Fruit fly (Drosophila melanogaster): ENCODE measurements around the gene pdgy.

The pdgy gene

DNA sequence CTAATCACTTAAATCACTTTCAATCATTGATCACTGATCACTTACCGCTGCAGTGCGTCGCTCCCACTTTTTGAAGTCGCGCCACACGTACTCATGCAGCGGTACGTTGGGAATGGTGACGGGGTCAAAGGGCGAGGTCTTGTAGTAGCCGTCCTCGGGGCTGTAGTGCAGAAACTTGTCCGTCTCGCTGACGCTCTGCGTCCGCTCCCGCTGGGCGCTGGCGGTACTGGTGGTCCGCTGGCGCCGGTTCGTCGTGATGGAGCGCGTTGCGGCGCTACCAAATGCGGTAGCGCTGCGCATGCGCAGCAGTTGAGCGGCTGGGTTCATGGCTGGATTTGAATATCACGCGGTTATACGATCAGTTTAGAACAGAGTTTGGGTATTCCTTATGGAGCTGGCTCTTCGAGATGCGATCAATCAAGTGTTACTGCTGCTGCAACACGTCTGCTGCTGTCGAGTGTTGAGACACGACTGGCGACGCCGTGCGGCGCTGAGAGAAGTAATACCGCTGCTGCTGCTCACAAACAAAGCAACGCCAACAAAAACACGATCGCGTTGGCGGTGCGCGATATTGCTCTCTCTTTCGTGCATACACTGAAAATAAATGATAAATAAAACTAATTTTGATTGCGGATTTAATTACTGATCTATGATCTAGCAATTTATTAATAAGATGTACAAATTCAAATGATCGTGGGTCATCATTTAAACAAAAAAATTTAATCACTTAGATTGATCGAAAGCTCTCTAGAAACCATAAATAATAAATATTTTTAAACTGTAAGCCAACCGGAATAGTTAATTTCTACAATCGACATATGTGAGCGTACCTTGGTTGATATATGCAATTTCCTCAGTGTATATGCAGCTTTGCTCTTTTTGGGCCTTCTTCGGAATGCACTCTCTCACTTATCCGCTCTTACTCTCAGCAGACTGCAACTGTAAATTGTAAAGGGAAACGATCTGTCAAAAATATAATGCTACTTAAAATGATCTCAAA lies 2.8 kb downstream of the pdgy start (continued):
- TF ChIP-seq CG1603 (tag; optimal IDR thresholded peaks at IDR 0.05) (peak; percentile 75), Hr39 (optimal IDR thresholded peaks at IDR 0.05) (no peak), CG4730 (GFP tag; IDR thresholded peaks at IDR 0.05) (peak; percentile 81), CG8388 (GFP tag; optimal IDR thresholded peaks at IDR 0.05) (peak; percentile 95), NC2α (GFP tag; optimal IDR thresholded peaks at IDR 0.05) (peak; percentile 80), sima (GFP tag; optimal IDR thresholded peaks at IDR 0.05) (peak; percentile 26), knrl (GFP tag; IDR thresholded peaks at IDR 0.05; ENCODE audit: partially characterized antibody) (0 out of 3 replicates have a peak, but pooled peaks have one; percentile 25), sr (GFP tag; IDR thresholded peaks at IDR 0.05) (peak; percentile 80; the same call in 2 of the 3 replicates), mirr (GFP tag; optimal IDR thresholded peaks at IDR 0.05) (peak; percentile 12), Opbp (GFP tag; IDR thresholded peaks at IDR 0.05; ENCODE audit: partially characterized antibody) (peak; percentile 58; the same call in 1 of the 3 replicates), ken (GFP tag; IDR thresholded peaks at IDR 0.05) (peak; percentile 84), CG30431 (GFP tag; optimal IDR thresholded peaks at IDR 0.05) (peak; percentile 92), Xrp1 (GFP tag; IDR thresholded peaks at IDR 0.05) (peak; percentile 96), shn (GFP tag; optimal IDR thresholded peaks at IDR 0.05) (peak; percentile 78), Atf3 (GFP tag; optimal IDR thresholded peaks at IDR 0.05) (peak; percentile 80), CG34422 (GFP tag; IDR thresholded peaks at IDR 0.05) (peak; percentile 88), CG11695 (GFP tag; IDR thresholded peaks at IDR 0.05) (peak; percentile 93), grn (GFP tag; optimal IDR thresholded peaks at IDR 0.05) (peak; percentile 16), CG11504 (tag; optimal IDR thresholded peaks at IDR 0.05) (peak; percentile 96), Stat92E (GFP tag; optimal IDR thresholded peaks at IDR 0.05) (peak in 1 of 3 experiments; percentile 96), CG12299 (tag; optimal IDR thresholded peaks at IDR 0.05) (peak; percentile 85), unpg (GFP tag; optimal IDR thresholded peaks at IDR 0.05) (peak; percentile 95), sug (tag; optimal IDR thresholded peaks at IDR 0.05) (peak; percentile 79), NFAT (GFP tag; IDR thresholded peaks at IDR 0.05) (peak; percentile 24; the same call in 1 of the 2 replicates), zf30C (GFP tag; optimal IDR thresholded peaks at IDR 0.05) (peak; percentile 98), CG10321 (GFP tag; IDR thresholded peaks at IDR 0.05) (peak; percentile 57; the same call in 1 of the 2 replicates), CG7928 (GFP tag; optimal IDR thresholded peaks at IDR 0.05) (no peak), fd102C (GFP tag; optimal IDR thresholded peaks at IDR 0.05) (peak; percentile 87), CG17612 (GFP tag; IDR thresholded peaks at IDR 0.05) (peak; percentile 68; the same call in 1 of the 2 replicates), CG2116 (GFP tag; optimal IDR thresholded peaks at IDR 0.05) (peak; percentile 72), CG9727 (GFP tag; optimal IDR thresholded peaks at IDR 0.05) (peak; percentile 96), CG6272 (GFP tag; IDR thresholded peaks at IDR 0.05) (peak; percentile 83), CG4328 (GFP tag; optimal IDR thresholded peaks at IDR 0.05) (peak; percentile 89), wdn (GFP tag; IDR thresholded peaks at IDR 0.05) (peak; percentile 27; the same call in 1 of the 2 replicates), Side (GFP tag; optimal IDR thresholded peaks at IDR 0.05) (peak; percentile 74), CG14441 (GFP tag; IDR thresholded peaks at IDR 0.05) (peak; percentile 83), MESR4 (GFP tag; optimal IDR thresholded peaks at IDR 0.05) (peak; percentile 13), CG3065 (GFP tag; optimal IDR thresholded peaks at IDR 0.05) (peak; percentile 84), Gug (GFP tag; IDR thresholded peaks at IDR 0.05) (peak; percentile 58; the same call in 3 of the 4 replicates), CG4707 (GFP tag; optimal IDR thresholded peaks at IDR 0.05) (peak; percentile 87), CG8089 (GFP tag; optimal IDR thresholded peaks at IDR 0.05) (peak; percentile 76), maf-S (GFP tag; optimal IDR thresholded peaks at IDR 0.05) (peak; percentile 70), CG11398 (GFP tag; optimal IDR thresholded peaks at IDR 0.05) (peak; percentile 56), CG1529 (GFP tag; optimal IDR thresholded peaks at IDR 0.05) (peak; percentile 97), B-H1 (GFP tag; IDR thresholded peaks at IDR 0.05) (peak; percentile 80), Sox102F (GFP tag; optimal IDR thresholded peaks at IDR 0.05) (peak; percentile 94), rib (GFP tag; IDR thresholded peaks at IDR 0.05) (no peak), slbo (GFP tag; IDR thresholded peaks at IDR 0.05) (peak; percentile 72)

Data from whole organism, embryonic.